In the genomic region with DNA sequence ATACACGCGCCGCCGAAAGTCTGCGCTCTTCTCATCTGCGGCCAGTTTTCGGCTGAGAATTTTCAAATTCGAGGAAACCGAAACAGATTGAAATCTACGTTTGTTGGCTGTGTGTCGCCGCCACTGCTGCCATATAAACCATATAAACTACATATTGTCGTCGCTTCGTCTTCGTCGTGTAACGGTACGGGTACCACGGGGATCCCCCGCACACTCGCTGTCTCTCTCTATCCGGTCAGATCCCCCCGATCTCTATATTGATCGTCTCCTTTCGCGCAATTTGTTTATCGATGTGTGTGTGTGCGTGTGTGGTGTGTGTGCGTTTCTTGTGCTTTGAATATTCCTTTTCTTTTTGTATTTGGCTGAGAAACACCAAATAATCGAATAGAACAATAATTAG, we compare ENCODE assay signal across 2 fruit fly cellular contexts.
TF ChIP-seq lines count a peak whose summit lies in the region.

No protein-coding gene starts in this region.

- TF ChIP-seq CTCF in whole organism, embryonic (GFP tag; optimal IDR thresholded peaks at IDR 0.05; lab: Kevin White, UChicago) = no peak

TF ChIP-seq in whole organism, embryonic, 481 proteins besides CTCF, POLR2A, EP300 and RAD21 (continues in another document):
- no peak for TF ChIP-seq Ada2b (GFP tag; IDR thresholded peaks at IDR 0.05; lab: Robert Waterston, UW)
- TF ChIP-seq CG8089 (GFP tag; optimal IDR thresholded peaks at IDR 0.05; lab: Kevin White, UChicago) = no peak
- no peak for TF ChIP-seq CG18262 (tag; optimal IDR thresholded peaks at IDR 0.05; lab: Kevin White, UChicago)
- no peak for TF ChIP-seq dmrt99B (tag; optimal IDR thresholded peaks at IDR 0.05; lab: Kevin White, UChicago)
- TF ChIP-seq Side (GFP tag; optimal IDR thresholded peaks at IDR 0.05; lab: Kevin White, UChicago) = no peak
- TF ChIP-seq CG3847 (GFP tag; IDR thresholded peaks at IDR 0.05; lab: Robert Waterston, UW) = no peak
- TF ChIP-seq CG33213 (GFP tag; optimal IDR thresholded peaks at IDR 0.05; lab: Kevin White, UChicago) = no peak
- no peak for TF ChIP-seq CG2129 (GFP tag; IDR thresholded peaks at IDR 0.05; lab: Robert Waterston, UW; ENCODE audit: partially characterized antibody)
- no peak for TF ChIP-seq gro (GFP tag; optimal IDR thresholded peaks at IDR 0.05; lab: Kevin White, UChicago)
- TF ChIP-seq CHES-1-like (GFP tag; optimal IDR thresholded peaks at IDR 0.05; lab: Kevin White, UChicago) = no peak
- no peak for TF ChIP-seq CG14014 (GFP tag; IDR thresholded peaks at IDR 0.05; lab: Robert Waterston, UW)
- TF ChIP-seq twi (tag; optimal IDR thresholded peaks at IDR 0.05; lab: Kevin White, UChicago) = no peak
- no peak for TF ChIP-seq CG11398 (GFP tag; optimal IDR thresholded peaks at IDR 0.05; lab: Kevin White, UChicago)
- no peak for TF ChIP-seq ranshi (GFP tag; IDR thresholded peaks at IDR 0.05; lab: Robert Waterston, UW)
- no peak for TF ChIP-seq esg (GFP tag; conservative IDR thresholded peaks at IDR 0.05; lab: Robert Waterston, UW)
- no peak for TF ChIP-seq CG12071 (GFP tag; optimal IDR thresholded peaks at IDR 0.05; lab: Kevin White, UChicago)
- TF ChIP-seq D19A (tag; optimal IDR thresholded peaks at IDR 0.05; lab: Kevin White, UChicago) = no peak
- no peak for TF ChIP-seq vnd (GFP tag; IDR thresholded peaks at IDR 0.05; lab: Robert Waterston, UW; ENCODE audit: partially characterized antibody)
- TF ChIP-seq chm (GFP tag; IDR thresholded peaks at IDR 0.05; lab: Robert Waterston, UW) = 0 out of 2 replicates have a peak, but pooled peaks have one; percentile 25
- TF ChIP-seq CG5953 (GFP tag; IDR thresholded peaks at IDR 0.05; lab: Robert Waterston, UW) = no peak
- TF ChIP-seq Atf3 (GFP tag; optimal IDR thresholded peaks at IDR 0.05; lab: Kevin White, UChicago) = no peak
- no peak for TF ChIP-seq stc (GFP tag; IDR thresholded peaks at IDR 0.05; lab: Robert Waterston, UW)
- TF ChIP-seq Fer2 (tag; optimal IDR thresholded peaks at IDR 0.05; lab: Kevin White, UChicago) = no peak
- TF ChIP-seq disco-r (GFP tag; optimal IDR thresholded peaks at IDR 0.05; lab: Kevin White, UChicago) = no peak
- no peak for TF ChIP-seq CG13424 (tag; optimal IDR thresholded peaks at IDR 0.05; lab: Kevin White, UChicago)
- no peak for TF ChIP-seq nerfin-2 (GFP tag; IDR thresholded peaks at IDR 0.05; lab: Robert Waterston, UW; ENCODE audit: partially characterized antibody)
- no peak for TF ChIP-seq CG7357 (GFP tag; IDR thresholded peaks at IDR 0.05; lab: Robert Waterston, UW)
- no peak for TF ChIP-seq CG12219 (GFP tag; optimal IDR thresholded peaks at IDR 0.05; lab: Kevin White, UChicago)
- peak; percentile 51 for TF ChIP-seq cg (GFP tag; optimal IDR thresholded peaks at IDR 0.05; lab: Kevin White, UChicago)
- TF ChIP-seq sim (GFP tag; IDR thresholded peaks at IDR 0.05; lab: Robert Waterston, UW) = no peak
- peak in 1 of 2 experiments; percentile 4 for TF ChIP-seq Pdp1 (GFP tag; optimal IDR thresholded peaks at IDR 0.05; lab: Kevin White, UChicago)
- no peak for TF ChIP-seq ase (GFP tag; IDR thresholded peaks at IDR 0.05; lab: Robert Waterston, UW)
- 0 out of 2 replicates have a peak, but pooled peaks have one; percentile 7 for TF ChIP-seq CG42726 (GFP tag; IDR thresholded peaks at IDR 0.05; lab: Robert Waterston, UW; ENCODE audit: partially characterized antibody)
- no peak for TF ChIP-seq Max (GFP tag; optimal IDR thresholded peaks at IDR 0.05; lab: Kevin White, UChicago)
- TF ChIP-seq CG34224 (GFP tag; IDR thresholded peaks at IDR 0.05; lab: Robert Waterston, UW; ENCODE audit: partially characterized antibody) = no peak
- TF ChIP-seq az2 (GFP tag; optimal IDR thresholded peaks at IDR 0.05; lab: Kevin White, UChicago) = no peak
- TF ChIP-seq CG15479 (GFP tag; optimal IDR thresholded peaks at IDR 0.05; lab: Kevin White, UChicago) = no peak
- TF ChIP-seq sima (GFP tag; optimal IDR thresholded peaks at IDR 0.05; lab: Kevin White, UChicago) = no peak
- no peak for TF ChIP-seq CG7987 (GFP tag; optimal IDR thresholded peaks at IDR 0.05; lab: Kevin White, UChicago)
- TF ChIP-seq crol (GFP tag; IDR thresholded peaks at IDR 0.05; lab: Robert Waterston, UW) = peak; percentile 77
- TF ChIP-seq Hmr (GFP tag; optimal IDR thresholded peaks at IDR 0.05; lab: Kevin White, UChicago) = no peak
- no peak for TF ChIP-seq CG7271 (tag; optimal IDR thresholded peaks at IDR 0.05; lab: Kevin White, UChicago)
- no peak for TF ChIP-seq mirr (GFP tag; optimal IDR thresholded peaks at IDR 0.05; lab: Kevin White, UChicago)
- TF ChIP-seq sd (tag; optimal IDR thresholded peaks at IDR 0.05; lab: Kevin White, UChicago) = peak; percentile 15

TF ChIP-seq in whole organism, wandering third instar larva, 38 proteins besides CTCF, POLR2A, EP300 and RAD21:
- TF ChIP-seq Rel (GFP tag; optimal IDR thresholded peaks at IDR 0.05; lab: Kevin White, UChicago) = no peak
- peak; percentile 21 for TF ChIP-seq Rel (tag; optimal IDR thresholded peaks at IDR 0.05; lab: Kevin White, UChicago)
- no peak for TF ChIP-seq psq (GFP tag; optimal IDR thresholded peaks at IDR 0.05; lab: Kevin White, UChicago)
TF ChIP-seq in whole organism, wandering third instar larva: peak in this region for 1.
